Worm (Caenorhabditis elegans): ENCODE data around the gene tag-325.

The tag-325 gene

DNA sequence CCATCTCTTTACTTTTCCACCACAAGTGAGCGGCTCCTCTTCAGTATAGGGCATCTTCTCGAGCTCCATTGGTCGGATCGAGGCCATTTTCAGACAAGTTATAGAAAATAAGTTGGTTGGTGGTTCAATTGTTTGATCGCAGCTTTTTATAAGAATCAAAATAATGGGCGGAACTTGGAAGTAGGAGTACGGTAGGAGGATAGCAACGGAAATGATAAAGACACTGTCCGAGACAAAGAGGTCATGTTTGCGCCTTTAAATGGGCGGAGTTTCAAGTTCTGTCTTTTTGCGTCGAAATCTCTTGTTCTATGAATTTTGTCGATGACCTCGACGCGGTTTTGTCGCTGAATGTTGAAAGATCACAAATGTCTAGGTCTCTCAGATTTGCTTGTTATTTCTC is 25.5 kb downstream of the tag-325 start, which contains the start of gene F26A1.8:
Gene F26A1.8, minus strand, starts transcription at position 101 of the 400 bp plus-strand sequence.
- no peak for TF ChIP-seq pha-4 (GFP tag; IDR thresholded peaks at IDR 0.05)
- TF ChIP-seq pha-4 (tag; optimal IDR thresholded peaks at IDR 0.05): no peak
- TF ChIP-seq dpl-1 (GFP tag; optimal IDR thresholded peaks at IDR 0.05): no peak
- TF ChIP-seq ceh-20 (GFP tag; IDR thresholded peaks at IDR 0.05): no peak
- no peak for TF ChIP-seq ceh-62 (tag; optimal IDR thresholded peaks at IDR 0.05)
- no peak for TF ChIP-seq egl-43 (GFP tag; IDR thresholded peaks at IDR 0.05)
- TF ChIP-seq aha-1 (tag): no peak
- no peak for TF ChIP-seq ceh-44 (GFP tag; IDR thresholded peaks at IDR 0.05)

DNA sequence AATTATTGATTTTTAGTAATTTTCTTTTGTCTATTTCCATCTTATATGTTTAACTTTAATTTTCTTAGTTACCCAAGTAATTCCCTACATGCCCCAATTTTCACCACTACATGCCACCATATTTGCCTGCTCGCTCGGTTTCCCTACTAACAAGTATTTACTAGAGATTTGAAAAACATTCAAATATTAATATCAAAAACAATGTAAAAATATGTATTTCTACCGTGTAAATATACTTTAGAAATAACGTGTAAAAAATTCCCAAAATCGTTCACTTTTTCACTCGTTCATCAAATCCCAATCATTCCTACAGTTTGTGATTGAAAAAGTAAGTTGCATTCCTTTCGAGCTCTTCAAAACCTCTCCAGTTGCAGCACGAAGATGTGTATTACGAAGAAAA is 30.0 kb downstream of the tag-325 start, which contains the start of gene F26A1.3:
Gene F26A1.3, plus strand, starts transcription at position 301 of the 400 bp plus-strand sequence.
- TF ChIP-seq unc-39 (tag; optimal IDR thresholded peaks at IDR 0.05) (no peak), snpc-4 (tag; optimal IDR thresholded peaks at IDR 0.05) (no peak), cey-2 (tag; optimal IDR thresholded peaks at IDR 0.05; ENCODE audit: borderline replicate concordance, insufficient read depth) (no peak), php-3 (GFP tag; IDR thresholded peaks at IDR 0.05) (no peak), lin-13 (GFP tag; optimal IDR thresholded peaks at IDR 0.05) (no peak), arid-1 (GFP tag; conservative IDR thresholded peaks at IDR 0.05) (no peak), ama-1 (optimal IDR thresholded peaks at IDR 0.05) (no peak), daf-19 (GFP tag; conservative IDR thresholded peaks at IDR 0.05) (no peak), Y48G9A.11 (GFP tag; IDR thresholded peaks at IDR 0.05) (no peak), egl-43 (GFP tag; IDR thresholded peaks at IDR 0.05) (no peak), ZK546.5 (tag; optimal IDR thresholded peaks at IDR 0.05) (no peak), daf-12 (tag; optimal IDR thresholded peaks at IDR 0.05) (no peak), nhr-76 (tag; optimal IDR thresholded peaks at IDR 0.05) (no peak), mxl-2 (GFP tag; conservative IDR thresholded peaks at IDR 0.05) (no peak), pqm-1 (tag; optimal IDR thresholded peaks at IDR 0.05) (no peak)

DNA sequence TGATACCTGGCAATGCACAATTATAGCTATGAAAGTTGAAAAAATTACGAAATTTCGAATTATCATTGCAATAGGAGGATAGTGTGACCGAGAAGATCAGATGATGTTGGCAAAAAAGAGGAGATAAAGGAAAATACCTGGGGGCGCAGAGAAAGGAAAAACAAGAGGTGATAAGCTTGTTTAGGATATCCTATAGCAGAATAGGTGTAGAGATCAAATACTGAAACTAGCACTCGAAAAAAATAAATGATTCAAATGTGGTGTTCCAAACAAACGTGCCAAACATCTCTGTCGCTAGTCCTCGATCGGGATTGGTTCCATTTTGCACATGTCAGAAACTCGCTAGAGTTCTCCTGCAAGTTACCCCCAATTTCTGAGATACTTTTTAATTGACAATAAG is 32.8 kb downstream of the tag-325 start, which contains the start of gene F26A1.9:
Gene F26A1.9, minus strand, starts transcription at position 101 of the 400 bp plus-strand sequence.
- TF ChIP-seq nhr-76 (tag; optimal IDR thresholded peaks at IDR 0.05) (no peak), lin-1 (GFP tag; IDR thresholded peaks at IDR 0.05) (no peak), ces-1 (GFP tag; optimal IDR thresholded peaks at IDR 0.05) (no peak), unc-39 (tag; optimal IDR thresholded peaks at IDR 0.05) (no peak), madf-9 (GFP tag; conservative IDR thresholded peaks at IDR 0.05) (no peak), mxl-3 (GFP tag; optimal IDR thresholded peaks at IDR 0.05) (no peak), vab-7 (GFP tag; IDR thresholded peaks at IDR 0.05) (no peak), nhr-28 (tag; optimal IDR thresholded peaks at IDR 0.05) (no peak)

DNA sequence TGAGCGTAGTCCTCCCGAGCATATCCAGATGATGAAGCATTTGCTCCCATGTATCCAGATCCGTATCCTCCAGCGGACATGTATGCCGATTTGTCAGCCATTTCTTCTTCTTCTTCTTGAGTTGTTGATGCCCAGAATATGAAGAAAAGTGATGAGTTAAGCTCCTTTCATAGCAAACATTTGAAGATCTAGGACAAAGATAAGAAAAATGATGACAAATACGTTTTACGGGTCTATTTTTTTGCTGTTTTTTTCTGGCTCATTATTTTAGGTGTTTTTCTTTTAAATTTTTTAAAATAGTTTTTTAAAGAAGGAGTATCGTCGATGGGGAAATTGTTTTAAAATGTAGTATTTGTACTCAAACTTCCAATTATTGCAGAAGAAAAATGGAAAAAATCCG is 33.6 kb downstream of the tag-325 start, which contains the start of gene nspd-9:
Gene nspd-9, minus strand, starts transcription at position 101 of the 400 bp plus-strand sequence.
- TF ChIP-seq daf-8 (GFP tag; IDR thresholded peaks at IDR 0.05) (no peak), T26A8.4 (GFP tag; IDR thresholded peaks at IDR 0.05) (no peak), nhr-11 (tag; optimal IDR thresholded peaks at IDR 0.05) (no peak), pha-4 (GFP tag; IDR thresholded peaks at IDR 0.05) (no peak), pha-4 (tag; optimal IDR thresholded peaks at IDR 0.05) (no peak), nhr-76 (tag; optimal IDR thresholded peaks at IDR 0.05) (no peak), hlh-11 (tag; optimal IDR thresholded peaks at IDR 0.05) (no peak), dmd-6 (GFP tag; IDR thresholded peaks at IDR 0.05) (no peak), Y75B8A.6 (GFP tag; IDR thresholded peaks at IDR 0.05) (no peak), egl-43 (GFP tag; IDR thresholded peaks at IDR 0.05) (no peak), T20F7.1 (GFP tag; optimal IDR thresholded peaks at IDR 0.05) (no peak), set-16 (GFP tag; IDR thresholded peaks at IDR 0.05) (no peak), ceh-44 (GFP tag; IDR thresholded peaks at IDR 0.05) (no peak), spr-1 (tag; optimal IDR thresholded peaks at IDR 0.05) (no peak), ceh-62 (tag; optimal IDR thresholded peaks at IDR 0.05) (no peak), mdl-1 (tag; optimal IDR thresholded peaks at IDR 0.05) (no peak), hlh-30 (tag; optimal IDR thresholded peaks at IDR 0.05; ENCODE audit: insufficient read depth) (no peak), zfp-2 (tag; optimal IDR thresholded peaks at IDR 0.05) (no peak), daf-12 (tag; optimal IDR thresholded peaks at IDR 0.05) (no peak), ceh-20 (GFP tag; IDR thresholded peaks at IDR 0.05) (no peak), mep-1 (tag; optimal IDR thresholded peaks at IDR 0.05) (no peak)

Data from whole organism, L4 larva.